Fruit fly (Drosophila melanogaster): ENCODE results near the gene CG8360.

CG8360 gene

dm6 chr2L:8229628-8230027 is 16.9 kb downstream of the CG8360 start (continued):
- TF ChIP-seq phol (tag; optimal IDR thresholded peaks at IDR 0.05): peak; percentile 18
- no peak for TF ChIP-seq CG1832 (GFP tag; optimal IDR thresholded peaks at IDR 0.05)
- TF ChIP-seq CG12391 (tag; optimal IDR thresholded peaks at IDR 0.05): peak; percentile 38
- TF ChIP-seq CG1024 (GFP tag; IDR thresholded peaks at IDR 0.05): 0 out of 2 replicates have a peak, but pooled peaks have one; percentile 22
- no peak for TF ChIP-seq chinmo (GFP tag; IDR thresholded peaks at IDR 0.05; ENCODE audit: partially characterized antibody)
- no peak for TF ChIP-seq ham (GFP tag; IDR thresholded peaks at IDR 0.05)
- peak; percentile 14 for TF ChIP-seq mam (GFP tag; optimal IDR thresholded peaks at IDR 0.05)
- no peak for TF ChIP-seq CG6683 (GFP tag; optimal IDR thresholded peaks at IDR 0.05)
- no peak for TF ChIP-seq Adf1 (GFP tag; IDR thresholded peaks at IDR 0.05)
- TF ChIP-seq Sry-β (GFP tag; optimal IDR thresholded peaks at IDR 0.05): no peak
- no peak for TF ChIP-seq Hmr (GFP tag; optimal IDR thresholded peaks at IDR 0.05)
- no peak for TF ChIP-seq ap (GFP tag; IDR thresholded peaks at IDR 0.05)
- TF ChIP-seq prd (optimal IDR thresholded peaks at IDR 0.05): no peak
- peak; percentile 73 for TF ChIP-seq prd (GFP tag; IDR thresholded peaks at IDR 0.05)
- TF ChIP-seq CG17186 (GFP tag; optimal IDR thresholded peaks at IDR 0.05): no peak
- TF ChIP-seq CG4617 (GFP tag; optimal IDR thresholded peaks at IDR 0.05; ENCODE audit: borderline replicate concordance): no peak
- no peak for TF ChIP-seq pros (GFP tag; optimal IDR thresholded peaks at IDR 0.05)
- no peak for TF ChIP-seq CG8281 (tag; optimal IDR thresholded peaks at IDR 0.05)
- TF ChIP-seq Sox100B (GFP tag; optimal IDR thresholded peaks at IDR 0.05): no peak
- TF ChIP-seq CG10959 (GFP tag; IDR thresholded peaks at IDR 0.05): peak; percentile 43; the same call in 1 of the 2 replicates
- TF ChIP-seq CG18011 (GFP tag; optimal IDR thresholded peaks at IDR 0.05): no peak
- no peak for TF ChIP-seq Ssrp (tag; optimal IDR thresholded peaks at IDR 0.05)
- peak; percentile 23; the same call in 1 of the 2 replicates for TF ChIP-seq peb (GFP tag; IDR thresholded peaks at IDR 0.05)
- TF ChIP-seq CG30403 (GFP tag; optimal IDR thresholded peaks at IDR 0.05): peak; percentile 11
- TF ChIP-seq odd (GFP tag; optimal IDR thresholded peaks at IDR 0.05): no peak
- no peak for TF ChIP-seq CG7963 (GFP tag; IDR thresholded peaks at IDR 0.05; ENCODE audit: partially characterized antibody)
- TF ChIP-seq unc-4 (GFP tag; IDR thresholded peaks at IDR 0.05; ENCODE audit: partially characterized antibody): no peak
- peak; percentile 17 for TF ChIP-seq CoRest (tag; optimal IDR thresholded peaks at IDR 0.05)
- no peak for TF ChIP-seq HLH4C (GFP tag; IDR thresholded peaks at IDR 0.05; ENCODE audit: partially characterized antibody)
- no peak for TF ChIP-seq Doc3 (GFP tag; IDR thresholded peaks at IDR 0.05; ENCODE audit: partially characterized antibody)
- TF ChIP-seq CG9437 (GFP tag; optimal IDR thresholded peaks at IDR 0.05): no peak
- TF ChIP-seq bcd (GFP tag; optimal IDR thresholded peaks at IDR 0.05): no peak
- TF ChIP-seq H15 (GFP tag; IDR thresholded peaks at IDR 0.05): peak; percentile 37; the same call in 2 of the 3 replicates
- peak; percentile 14 for TF ChIP-seq chn (GFP tag; optimal IDR thresholded peaks at IDR 0.05)
- TF ChIP-seq CG6175 (GFP tag; IDR thresholded peaks at IDR 0.05): no peak
- TF ChIP-seq CG34422 (GFP tag; IDR thresholded peaks at IDR 0.05): no peak
- TF ChIP-seq emc (GFP tag; optimal IDR thresholded peaks at IDR 0.05): no peak
- TF ChIP-seq Opbp (GFP tag; IDR thresholded peaks at IDR 0.05; ENCODE audit: partially characterized antibody): no peak
- TF ChIP-seq CG8089 (GFP tag; optimal IDR thresholded peaks at IDR 0.05): no peak
- TF ChIP-seq Nf-YC (tag; optimal IDR thresholded peaks at IDR 0.05): no peak
- no peak for TF ChIP-seq klu (GFP tag; IDR thresholded peaks at IDR 0.05)
- TF ChIP-seq CG14014 (GFP tag; IDR thresholded peaks at IDR 0.05): peak; percentile 45
- TF ChIP-seq CG10462 (GFP tag; optimal IDR thresholded peaks at IDR 0.05): no peak
- TF ChIP-seq MTF-1 (GFP tag; optimal IDR thresholded peaks at IDR 0.05; ENCODE audit: borderline replicate concordance): no peak
- TF ChIP-seq CG14441 (GFP tag; IDR thresholded peaks at IDR 0.05): 0 out of 2 replicates have a peak, but pooled peaks have one; percentile 10
- no peak for TF ChIP-seq dan (GFP tag; IDR thresholded peaks at IDR 0.05)
- TF ChIP-seq disco-r (GFP tag; optimal IDR thresholded peaks at IDR 0.05): no peak
- TF ChIP-seq HLH54F (GFP tag; optimal IDR thresholded peaks at IDR 0.05): no peak
- no peak for TF ChIP-seq CG6791 (GFP tag; IDR thresholded peaks at IDR 0.05; ENCODE audit: partially characterized antibody)
- no peak for TF ChIP-seq CG3838 (GFP tag; optimal IDR thresholded peaks at IDR 0.05)
- TF ChIP-seq MBD-R2 (GFP tag; IDR thresholded peaks at IDR 0.05): peak; percentile 11; the same call in 1 of the 2 replicates
